ENCODE assay signal across 5 fruit fly cellular contexts in the genomic region with DNA sequence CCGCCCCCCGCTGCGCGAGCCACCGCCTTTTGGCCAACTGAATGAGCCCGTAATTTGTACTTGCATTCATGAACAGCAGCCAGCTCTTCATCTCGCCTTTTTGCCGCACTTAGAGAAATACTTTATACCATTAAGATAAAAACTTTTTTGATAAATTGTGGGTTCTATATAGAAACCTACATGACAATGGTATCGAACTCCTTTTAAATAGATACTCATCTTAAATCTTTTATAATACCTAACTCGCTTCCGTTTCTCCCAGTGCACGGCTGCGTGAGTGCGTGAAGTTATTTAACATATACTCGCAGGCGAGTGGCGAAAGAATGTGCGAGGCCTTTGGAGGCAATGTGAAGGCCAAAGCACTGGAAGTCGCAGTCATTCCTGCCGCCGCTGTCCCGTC.
TF ChIP-seq lines count a peak whose summit lies in the region.

No protein-coding gene starts in this region.

- no peak for TF ChIP-seq CTCF in whole organism, embryonic (GFP tag; optimal IDR thresholded peaks at IDR 0.05; lab: Kevin White, UChicago)

TF ChIP-seq in whole organism, adult, 20 proteins besides CTCF, POLR2A, EP300 and RAD21:
- TF ChIP-seq toe (GFP tag; optimal IDR thresholded peaks at IDR 0.05; lab: Kevin White, UChicago), result peak; percentile 7
- TF ChIP-seq Crg-1 (GFP tag; optimal IDR thresholded peaks at IDR 0.05; lab: Kevin White, UChicago), result no peak

TF ChIP-seq in whole organism, embryonic, 481 proteins besides CTCF, POLR2A, EP300 and RAD21 (continues in another document):
- TF ChIP-seq Hr3 (GFP tag; optimal IDR thresholded peaks at IDR 0.05; lab: Kevin White, UChicago) (no peak), NC2α (GFP tag; optimal IDR thresholded peaks at IDR 0.05; lab: Kevin White, UChicago) (no peak), CG15479 (GFP tag; optimal IDR thresholded peaks at IDR 0.05; lab: Kevin White, UChicago) (no peak), CG18599 (GFP tag; optimal IDR thresholded peaks at IDR 0.05; lab: Kevin White, UChicago) (peak; percentile 76), CG7839 (tag; optimal IDR thresholded peaks at IDR 0.05; lab: Kevin White, UChicago) (peak; percentile 64), oc (tag; optimal IDR thresholded peaks at IDR 0.05; lab: Kevin White, UChicago) (no peak), CG9817 (tag; optimal IDR thresholded peaks at IDR 0.05; lab: Kevin White, UChicago) (peak; percentile 28), Max (GFP tag; optimal IDR thresholded peaks at IDR 0.05; lab: Kevin White, UChicago) (no peak), Vsx1 (GFP tag; optimal IDR thresholded peaks at IDR 0.05; lab: Kevin White, UChicago) (no peak), gcm (GFP tag; optimal IDR thresholded peaks at IDR 0.05; lab: Kevin White, UChicago) (no peak), Sox102F (GFP tag; optimal IDR thresholded peaks at IDR 0.05; lab: Kevin White, UChicago) (peak; percentile 59), CG7745 (tag; optimal IDR thresholded peaks at IDR 0.05; lab: Kevin White, UChicago) (no peak), psq (GFP tag; optimal IDR thresholded peaks at IDR 0.05; lab: Kevin White, UChicago) (no peak), CG3726 (GFP tag; IDR thresholded peaks at IDR 0.05; lab: Robert Waterston, UW) (no peak), ranshi (GFP tag; IDR thresholded peaks at IDR 0.05; lab: Robert Waterston, UW) (no peak; the same call in 1 of the 2 replicates), hbn (GFP tag; IDR thresholded peaks at IDR 0.05; lab: Robert Waterston, UW; ENCODE audit: partially characterized antibody) (no peak), Sin3A (optimal IDR thresholded peaks at IDR 0.05; lab: Kevin White, UChicago) (no peak), CG42726 (GFP tag; IDR thresholded peaks at IDR 0.05; lab: Robert Waterston, UW; ENCODE audit: partially characterized antibody) (no peak), CoRest (tag; optimal IDR thresholded peaks at IDR 0.05; lab: Kevin White, UChicago) (peak; percentile 25), ato (GFP tag; IDR thresholded peaks at IDR 0.05; lab: Robert Waterston, UW; ENCODE audit: partially characterized antibody) (no peak), CG12236 (GFP tag; optimal IDR thresholded peaks at IDR 0.05; lab: Kevin White, UChicago) (no peak)

TF ChIP-seq in whole organism, prepupa, 60 proteins besides CTCF, POLR2A, EP300 and RAD21 (continues in another document):
- TF ChIP-seq CG3919 (GFP tag; optimal IDR thresholded peaks at IDR 0.05; lab: Kevin White, UChicago), result peak; percentile 13
- peak; percentile 28 for TF ChIP-seq acj6 (GFP tag; optimal IDR thresholded peaks at IDR 0.05; lab: Kevin White, UChicago)
- TF ChIP-seq CG9139 (GFP tag; optimal IDR thresholded peaks at IDR 0.05; lab: Kevin White, UChicago), result no peak
- TF ChIP-seq spab (GFP tag; optimal IDR thresholded peaks at IDR 0.05; lab: Kevin White, UChicago), result peak; percentile 25
- TF ChIP-seq Ets21C (GFP tag; optimal IDR thresholded peaks at IDR 0.05; lab: Kevin White, UChicago), result no peak
- TF ChIP-seq Sox15 (GFP tag; optimal IDR thresholded peaks at IDR 0.05; lab: Kevin White, UChicago), result no peak
- TF ChIP-seq svp (GFP tag; lab: Kevin White, UChicago), result peak; percentile 19
- TF ChIP-seq topi (GFP tag; optimal IDR thresholded peaks at IDR 0.05; lab: Kevin White, UChicago), result peak; percentile 23
- peak; percentile 40 for TF ChIP-seq CG10669 (GFP tag; optimal IDR thresholded peaks at IDR 0.05; lab: Kevin White, UChicago)
- TF ChIP-seq CG10631 (GFP tag; optimal IDR thresholded peaks at IDR 0.05; lab: Kevin White, UChicago), result peak; percentile 30
- peak; percentile 27; the same call in 1 of the 2 replicates for TF ChIP-seq Gug (GFP tag; IDR thresholded peaks at IDR 0.05; lab: Robert Waterston, UW)
- TF ChIP-seq eg (GFP tag; IDR thresholded peaks at IDR 0.05; lab: Robert Waterston, UW), result 0 out of 3 replicates have a peak, but pooled peaks have one; percentile 36
- peak; percentile 14 for TF ChIP-seq cyc (GFP tag; optimal IDR thresholded peaks at IDR 0.05; lab: Kevin White, UChicago)
- peak; percentile 27 for TF ChIP-seq CG1621 (tag; optimal IDR thresholded peaks at IDR 0.05; lab: Kevin White, UChicago)
- TF ChIP-seq achi (GFP tag; optimal IDR thresholded peaks at IDR 0.05; lab: Kevin White, UChicago), result peak; percentile 17
- TF ChIP-seq Lpt (GFP tag; optimal IDR thresholded peaks at IDR 0.05; lab: Kevin White, UChicago), result no peak
- peak; percentile 19 for TF ChIP-seq Hr4 (GFP tag; optimal IDR thresholded peaks at IDR 0.05; lab: Kevin White, UChicago)
- no peak for TF ChIP-seq CG6808 (GFP tag; optimal IDR thresholded peaks at IDR 0.05; lab: Kevin White, UChicago)
- peak; percentile 22 for TF ChIP-seq OdsH (GFP tag; optimal IDR thresholded peaks at IDR 0.05; lab: Kevin White, UChicago)
- peak; percentile 34 for TF ChIP-seq Ets96B (tag; optimal IDR thresholded peaks at IDR 0.05; lab: Kevin White, UChicago)
- TF ChIP-seq CG11762 (GFP tag; optimal IDR thresholded peaks at IDR 0.05; lab: Kevin White, UChicago; ENCODE audit: insufficient read depth), result no peak

TF ChIP-seq in whole organism, pupa, 21 proteins besides CTCF, POLR2A, EP300 and RAD21:
- no peak for TF ChIP-seq CG14655 (GFP tag; optimal IDR thresholded peaks at IDR 0.05; lab: Kevin White, UChicago)
- TF ChIP-seq fd96Ca (GFP tag; IDR thresholded peaks at IDR 0.05; lab: Robert Waterston, UW), result peak; percentile 51; the same call in 1 of the 3 replicates
- peak; percentile 13; the same call in 1 of the 2 replicates for TF ChIP-seq Ets98B (GFP tag; IDR thresholded peaks at IDR 0.05; lab: Robert Waterston, UW)
- TF ChIP-seq CG4496 (GFP tag; IDR thresholded peaks at IDR 0.05; lab: Robert Waterston, UW), result 0 out of 3 replicates have a peak, but pooled peaks have one; percentile 33
- no peak for TF ChIP-seq CG12605 (GFP tag; IDR thresholded peaks at IDR 0.05; lab: Robert Waterston, UW)
- peak; percentile 46 for TF ChIP-seq CG15710 (tag; optimal IDR thresholded peaks at IDR 0.05; lab: Kevin White, UChicago)
- no peak for TF ChIP-seq Snoo (tag; optimal IDR thresholded peaks at IDR 0.05; lab: Kevin White, UChicago)
- TF ChIP-seq CG17806 (tag; optimal IDR thresholded peaks at IDR 0.05; lab: Kevin White, UChicago), result no peak
- TF ChIP-seq EcR (GFP tag; optimal IDR thresholded peaks at IDR 0.05; lab: Kevin White, UChicago), result no peak
- peak; percentile 49 for TF ChIP-seq CG8159 (tag; optimal IDR thresholded peaks at IDR 0.05; lab: Kevin White, UChicago)
- TF ChIP-seq D1 (tag; optimal IDR thresholded peaks at IDR 0.05; lab: Kevin White, UChicago), result no peak
- no peak for TF ChIP-seq Pif1A (GFP tag; optimal IDR thresholded peaks at IDR 0.05; lab: Kevin White, UChicago)
- TF ChIP-seq CG13204 (GFP tag; optimal IDR thresholded peaks at IDR 0.05; lab: Kevin White, UChicago), result peak; percentile 3

TF ChIP-seq in whole organism, wandering third instar larva, 38 proteins besides CTCF, POLR2A, EP300 and RAD21:
- TF ChIP-seq HLH106 (tag; optimal IDR thresholded peaks at IDR 0.05; lab: Kevin White, UChicago), result no peak
- no peak for TF ChIP-seq pan (optimal IDR thresholded peaks at IDR 0.05; lab: Kevin White, UChicago)
- no peak for TF ChIP-seq Dfd (GFP tag; optimal IDR thresholded peaks at IDR 0.05; lab: Kevin White, UChicago)
- no peak for TF ChIP-seq Rel (GFP tag; optimal IDR thresholded peaks at IDR 0.05; lab: Kevin White, UChicago)
- no peak for TF ChIP-seq Rel (tag; optimal IDR thresholded peaks at IDR 0.05; lab: Kevin White, UChicago)
- no peak for TF ChIP-seq CG9705 (GFP tag; optimal IDR thresholded peaks at IDR 0.05; lab: Kevin White, UChicago)
- TF ChIP-seq rgr (GFP tag; optimal IDR thresholded peaks at IDR 0.05; lab: Kevin White, UChicago), result peak; percentile 6
- peak; percentile 24 for TF ChIP-seq ey (GFP tag; optimal IDR thresholded peaks at IDR 0.05; lab: Kevin White, UChicago)
- no peak for TF ChIP-seq tai (GFP tag; optimal IDR thresholded peaks at IDR 0.05; lab: Kevin White, UChicago)
- no peak for TF ChIP-seq Jra (GFP tag; optimal IDR thresholded peaks at IDR 0.05; lab: Kevin White, UChicago)
- peak in 1 of 2 experiments; percentile 44 for TF ChIP-seq foxo (GFP tag; optimal IDR thresholded peaks at IDR 0.05; lab: Kevin White, UChicago)
- TF ChIP-seq Abd-B (GFP tag; optimal IDR thresholded peaks at IDR 0.05; lab: Kevin White, UChicago), result no peak
- TF ChIP-seq fru (GFP tag; optimal IDR thresholded peaks at IDR 0.05; lab: Kevin White, UChicago), result peak; percentile 23
- TF ChIP-seq jim (GFP tag; optimal IDR thresholded peaks at IDR 0.05; lab: Kevin White, UChicago), result no peak
- TF ChIP-seq Dif (GFP tag; optimal IDR thresholded peaks at IDR 0.05; lab: Kevin White, UChicago; ENCODE audit: partially characterized antibody), result no peak
- TF ChIP-seq GATAd (GFP tag; optimal IDR thresholded peaks at IDR 0.05; lab: Kevin White, UChicago), result no peak
- no peak for TF ChIP-seq Myc (optimal IDR thresholded peaks at IDR 0.05; lab: Kevin White, UChicago)
- TF ChIP-seq h (GFP tag; optimal IDR thresholded peaks at IDR 0.05; lab: Kevin White, UChicago), result peak; percentile 16
- no peak for TF ChIP-seq Hr83 (GFP tag; optimal IDR thresholded peaks at IDR 0.05; lab: Kevin White, UChicago; ENCODE audit: poor library complexity, severe bottlenecking)
- peak; percentile 7 for TF ChIP-seq OdsH (GFP tag; optimal IDR thresholded peaks at IDR 0.05; lab: Kevin White, UChicago)
- TF ChIP-seq brk (GFP tag; optimal IDR thresholded peaks at IDR 0.05; lab: Kevin White, UChicago), result no peak
- no peak for TF ChIP-seq br (GFP tag; optimal IDR thresholded peaks at IDR 0.05; lab: Kevin White, UChicago)
- TF ChIP-seq CrebA (GFP tag; optimal IDR thresholded peaks at IDR 0.05; lab: Kevin White, UChicago; ENCODE audit: borderline replicate concordance), result no peak
- no peak for TF ChIP-seq lola (GFP tag; optimal IDR thresholded peaks at IDR 0.05; lab: Kevin White, UChicago)
